Worm (Caenorhabditis elegans) whole organism, midembryonic: ENCODE measurements around the gene lsy-2.

Source experiments
- T22C8.4 ChIP-seq: fragments of 200-800 bp; sonication (Bioruptor generic); IDR thresholded peaks from 2 replicates; pipeline ENCODE4 v1.3.6; 2022; ENCODE audit warnings: missing genetic modification characterization, missing compliant biosample characterization
- flt-1 ChIP-seq: fragments of 200-800 bp; sonication (Bioruptor generic); IDR thresholded peaks from 2 replicates; pipeline ENCODE4 v1.3.6; 2022; ENCODE audit warnings: missing genetic modification characterization, missing compliant biosample characterization
- klf-2 ChIP-seq: fragments of 200-800 bp; sonication (Bioruptor generic); conservative IDR thresholded peaks from 2 replicates; pipeline ENCODE4 v1.3.6; 2022; ENCODE audit warnings: missing genetic modification reagents, missing genetic modification characterization, missing compliant biosample characterization

- TF ChIP-seq flt-1 (no peak), T22C8.4 (GFP tag; lab: Robert Waterston, UW) (no peak), klf-2 (GFP tag; lab: Robert Waterston, UW) (no peak)
Measured at ce11 chrX:2071392-2072001, 18.0 kb upstream of the lsy-2 start.
